Worm (Caenorhabditis elegans) whole organism, L4 larva: Measurements from ENCODE around the gene frpr-9.

Experiments used
- F26F4.8 ChIP-seq: fragments of 200-800 bp; sonication (Bioruptor generic); conservative IDR thresholded peaks from 2 replicates; pipeline ENCODE4 v1.3.6; 2022; ENCODE audit warnings: missing genetic modification characterization, missing compliant biosample characterization
- F37D6.2 ChIP-seq: sonication (generic microtip); optimal IDR thresholded peaks from 2 replicates; lab custom pipeline; 2016; ENCODE audit warnings: mild to moderate bottlenecking, missing genetic modification characterization, missing compliant biosample characterization
- Y105C5A.15 ChIP-seq: fragments of 200-800 bp; sonication (Bioruptor generic); IDR thresholded peaks from 2 replicates; pipeline ENCODE4 v1.3.6; 2022; ENCODE audit warnings: missing genetic modification characterization, missing compliant biosample characterization
- Y5F2A.4 ChIP-seq: fragments of 200-800 bp; sonication (Bioruptor generic); optimal IDR thresholded peaks from 2 replicates; lab custom pipeline; 2018; ENCODE audit warnings: mild to moderate bottlenecking, missing genetic modification characterization, missing compliant biosample characterization
- ZK337.2 ChIP-seq: fragments of 200-800 bp; sonication (Bioruptor generic); IDR thresholded peaks from 2 replicates; pipeline ENCODE4 v1.3.6; 2022; ENCODE audit warnings: missing genetic modification reagents, missing genetic modification characterization, missing compliant biosample characterization
- aha-1 ChIP-seq: fragments of 150-350 bp; peaks from one replicate; lab custom pipeline; 2014; ENCODE audit warnings: missing biosample characterization, missing genetic modification characterization
- ama-1 ChIP-seq: fragments of 150-350 bp; optimal IDR thresholded peaks from 2 replicates; lab custom pipeline; 2014; ENCODE audit warnings: inconsistent platforms, mixed read lengths
- arid-1 ChIP-seq: fragments of 200-800 bp; sonication (Bioruptor generic); conservative IDR thresholded peaks from 2 replicates; pipeline ENCODE4 v1.3.6; 2022; ENCODE audit warnings: missing genetic modification reagents, missing genetic modification characterization, missing compliant biosample characterization
- attf-4 ChIP-seq: sonication (generic microtip); optimal IDR thresholded peaks from 3 replicates; lab custom pipeline; 2017; ENCODE audit warnings: missing biosample characterization, missing genetic modification characterization
- ceh-20 ChIP-seq: fragments of 200-800 bp; sonication (Bioruptor generic); IDR thresholded peaks from 2 replicates; pipeline ENCODE4 v1.3.6; 2022; ENCODE audit warnings: missing genetic modification reagents, missing genetic modification characterization, missing compliant biosample characterization
- ceh-28 ChIP-seq: fragments of 150-350 bp; optimal IDR thresholded peaks from 2 replicates; lab custom pipeline; 2014; ENCODE audit warnings: missing biosample characterization, missing genetic modification reagents, missing genetic modification characterization
- ceh-44 ChIP-seq: fragments of 200-800 bp; sonication (Bioruptor generic); IDR thresholded peaks from 2 replicates; pipeline ENCODE4 v1.3.6; 2022; ENCODE audit warnings: missing genetic modification reagents, missing genetic modification characterization, missing compliant biosample characterization
- ceh-62 ChIP-seq: sonication (generic microtip); optimal IDR thresholded peaks from 2 replicates; lab custom pipeline; 2017; ENCODE audit warnings: missing biosample characterization, missing genetic modification characterization
- ces-1 ChIP-seq: fragments of 150-350 bp; sonication (generic microtip); optimal IDR thresholded peaks from 4 replicates; lab custom pipeline; 2014; ENCODE audit warnings: missing biosample characterization, missing genetic modification reagents, missing genetic modification characterization
- daf-16 ChIP-seq, 3 experiments: sonication (generic microtip); optimal IDR thresholded peaks; 2 replicates each; lab custom pipeline; 2016 to 2017; ENCODE audit warnings: missing genetic modification characterization in 3 of 3, missing genetic modification reagents in 3 of 3, mild to moderate bottlenecking in 2 of 3, missing compliant biosample characterization in 2 of 3, missing biosample characterization in 1 of 3, moderate library complexity in 1 of 3
- daf-19 ChIP-seq: fragments of 200-800 bp; sonication (Bioruptor generic); conservative IDR thresholded peaks from 2 replicates; pipeline ENCODE4 v1.3.6; 2022; ENCODE audit warnings: missing genetic modification characterization, missing compliant biosample characterization
- dmd-6 ChIP-seq: fragments of 200-800 bp; sonication (Bioruptor generic); IDR thresholded peaks from 2 replicates; pipeline ENCODE4 v1.3.6; 2022; ENCODE audit warnings: missing genetic modification reagents, missing genetic modification characterization, missing compliant biosample characterization
- dmd-9 ChIP-seq: fragments of 200-800 bp; sonication (Bioruptor generic); IDR thresholded peaks from 2 replicates; pipeline ENCODE4 v1.3.6; 2022; ENCODE audit warnings: missing genetic modification reagents, missing genetic modification characterization, missing compliant biosample characterization
- dpl-1 ChIP-seq: fragments of 150-350 bp; optimal IDR thresholded peaks from 2 replicates; lab custom pipeline; 2014; ENCODE audit warnings: missing biosample characterization, missing genetic modification reagents, missing genetic modification characterization
- dve-1 ChIP-seq: sonication (generic microtip); optimal IDR thresholded peaks from 2 replicates; lab custom pipeline; 2017; ENCODE audit warnings: antibody characterized with exemption, mild to moderate bottlenecking, missing genetic modification characterization, missing compliant biosample characterization; ENCODE audit not compliant: insufficient read depth
- egl-27 ChIP-seq: sonication (generic microtip); optimal IDR thresholded peaks from 3 replicates; lab custom pipeline; 2017; ENCODE audit warnings: missing biosample characterization, missing genetic modification reagents, missing genetic modification characterization
- fos-1 ChIP-seq: fragments of 150-350 bp; optimal IDR thresholded peaks from 2 replicates; lab custom pipeline; 2014; ENCODE audit warnings: missing biosample characterization, missing genetic modification characterization
- hif-1 ChIP-seq, 2 experiments: sonication (generic microtip); optimal IDR thresholded peaks; 2 replicates each; lab custom pipeline; 2016 to 2017; ENCODE audit warnings: missing compliant biosample characterization in 2 of 2, missing genetic modification characterization in 2 of 2, missing genetic modification reagents in 2 of 2, missing genotype in 2 of 2, mild to moderate bottlenecking in 1 of 2
- hlh-11 ChIP-seq: fragments of 200-800 bp; sonication (Bioruptor generic); optimal IDR thresholded peaks from 2 replicates; lab custom pipeline; 2018; ENCODE audit warnings: mild to moderate bottlenecking, missing genetic modification characterization, missing compliant biosample characterization
- hmg-1.1 ChIP-seq: fragments of 200-800 bp; sonication (Bioruptor generic); IDR thresholded peaks from 2 replicates; pipeline ENCODE4 v1.3.6; 2022; ENCODE audit warnings: missing genetic modification reagents, missing genetic modification characterization, missing compliant biosample characterization
- lin-13 ChIP-seq: fragments of 150-350 bp; optimal IDR thresholded peaks from 2 replicates; lab custom pipeline; 2014; ENCODE audit warnings: missing biosample characterization, missing genetic modification reagents, missing genetic modification characterization
- lin-38 ChIP-seq: fragments of 200-800 bp; sonication (Bioruptor generic); IDR thresholded peaks from 2 replicates; pipeline ENCODE4 v1.3.6; 2022; ENCODE audit warnings: missing genetic modification reagents, missing genetic modification characterization, missing compliant biosample characterization
- lir-3 ChIP-seq: sonication (generic microtip); optimal IDR thresholded peaks from 2 replicates; lab custom pipeline; 2016; ENCODE audit warnings: mild to moderate bottlenecking, missing genetic modification characterization, missing compliant biosample characterization
- lsy-2 ChIP-seq, 2 experiments: fragments of 150-350 bp in 1 of 2; sonication (generic microtip) in 1 of 2; optimal IDR thresholded peaks; 2 replicates each; lab custom pipeline; 2014 to 2017; ENCODE audit warnings: missing biosample characterization in 2 of 2, missing genetic modification characterization in 2 of 2
- madf-9 ChIP-seq: fragments of 200-800 bp; sonication (Bioruptor generic); conservative IDR thresholded peaks from 2 replicates; pipeline ENCODE4 v1.3.6; 2022; ENCODE audit warnings: missing genetic modification reagents, missing genetic modification characterization, missing compliant biosample characterization
- mdl-1 ChIP-seq, 2 experiments: fragments of 150-350 bp in 1 of 2; sonication (generic microtip) in 1 of 2; optimal IDR thresholded peaks; 2 replicates each; lab custom pipeline; 2014 to 2017; ENCODE audit warnings: missing biosample characterization in 2 of 2, missing genetic modification characterization in 2 of 2
- mep-1 ChIP-seq: fragments of 150-350 bp; sonication (generic microtip); optimal IDR thresholded peaks from 3 replicates; lab custom pipeline; 2014; ENCODE audit warnings: missing biosample characterization, missing genetic modification characterization
- mes-2 ChIP-seq: sonication (generic microtip); optimal IDR thresholded peaks from 2 replicates; lab custom pipeline; 2016; ENCODE audit warnings: missing genotype, mild to moderate bottlenecking, missing genetic modification characterization, missing compliant biosample characterization; ENCODE audit not compliant: poor library complexity, severe bottlenecking
- mxl-3 ChIP-seq: fragments of 200-800 bp; sonication (Bioruptor generic); optimal IDR thresholded peaks from 2 replicates; lab custom pipeline; 2018; ENCODE audit warnings: mild to moderate bottlenecking, missing genetic modification characterization, missing compliant biosample characterization
- nhr-11 ChIP-seq: fragments of 150-350 bp; optimal IDR thresholded peaks from 2 replicates; lab custom pipeline; 2014; ENCODE audit warnings: missing biosample characterization, missing genetic modification characterization
- nhr-237 ChIP-seq: sonication (generic microtip); optimal IDR thresholded peaks from 2 replicates; lab custom pipeline; 2017; ENCODE audit warnings: missing biosample characterization, missing genetic modification characterization
- nhr-42 ChIP-seq: fragments of 200-800 bp; sonication (Bioruptor generic); IDR thresholded peaks from 2 replicates; pipeline ENCODE4 v1.3.6; 2022; ENCODE audit warnings: missing genetic modification characterization, missing compliant biosample characterization
- nhr-48 ChIP-seq: sonication (generic microtip); optimal IDR thresholded peaks from 2 replicates; lab custom pipeline; 2016; ENCODE audit warnings: mild to moderate bottlenecking, missing genetic modification characterization, missing compliant biosample characterization
- pqm-1 ChIP-seq: sonication (generic microtip); optimal IDR thresholded peaks from 2 replicates; lab custom pipeline; 2017; ENCODE audit warnings: missing biosample characterization, missing genetic modification characterization
- rbr-2 ChIP-seq: sonication (generic microtip); optimal IDR thresholded peaks from 2 replicates; lab custom pipeline; 2016; ENCODE audit warnings: missing genotype, missing genetic modification characterization, missing compliant biosample characterization
- skn-1 ChIP-seq: fragments of 150-350 bp; optimal IDR thresholded peaks from 2 replicates; lab custom pipeline; 2014; ENCODE audit warnings: missing biosample characterization, missing genetic modification characterization
- snpc-1.2 ChIP-seq: fragments of 200-800 bp; sonication (Bioruptor generic); IDR thresholded peaks from 2 replicates; pipeline ENCODE4 v1.3.6; 2022; ENCODE audit warnings: missing genetic modification reagents, missing genetic modification characterization, missing compliant biosample characterization
- snpc-4 ChIP-seq: fragments of 150-350 bp; optimal IDR thresholded peaks from 2 replicates; lab custom pipeline; 2014; ENCODE audit warnings: missing biosample characterization, missing genetic modification characterization
- spr-1 ChIP-seq: sonication (generic microtip); optimal IDR thresholded peaks from 2 replicates; lab custom pipeline; 2016; ENCODE audit warnings: mild to moderate bottlenecking, missing genetic modification characterization, missing compliant biosample characterization
- spr-3 ChIP-seq: fragments of 200-800 bp; sonication (Bioruptor generic); optimal IDR thresholded peaks from 2 replicates; lab custom pipeline; 2018; ENCODE audit warnings: mild to moderate bottlenecking, missing genetic modification characterization, missing compliant biosample characterization
- tra-1 ChIP-seq: fragments of 200-800 bp; sonication (Bioruptor generic); IDR thresholded peaks from 2 replicates; pipeline ENCODE4 v1.3.6; 2022; ENCODE audit warnings: missing genetic modification reagents, missing genetic modification characterization, missing compliant biosample characterization
- unc-39 ChIP-seq: sonication (generic microtip); optimal IDR thresholded peaks from 2 replicates; lab custom pipeline; 2017; ENCODE audit warnings: missing biosample characterization, missing genetic modification characterization
- ztf-11 ChIP-seq: fragments of 150-350 bp; optimal IDR thresholded peaks from 2 replicates; lab custom pipeline; 2014; ENCODE audit warnings: missing biosample characterization, missing genetic modification characterization
- ztf-7 ChIP-seq: fragments of 150-350 bp; optimal IDR thresholded peaks from 2 replicates; lab custom pipeline; 2014; ENCODE audit warnings: missing biosample characterization, missing genetic modification characterization

The frpr-9 gene

ce11 chrV:10961448-10961870 is 30.4 kb upstream of the frpr-9 start (continued):
- TF ChIP-seq Y105C5A.15 (GFP tag; lab: Robert Waterston, UW) = no peak
- peak; percentile 65 for TF ChIP-seq rbr-2 (tag; lab: Kevin White, UChicago)
- TF ChIP-seq ztf-11 (tag; lab: Kevin White, UChicago) = no peak
- TF ChIP-seq mes-2 (tag; lab: Kevin White, UChicago) = peak; percentile 7
- 0 out of 2 replicates have a peak, but pooled peaks have one; percentile 19 for TF ChIP-seq arid-1 (GFP tag; lab: Robert Waterston, UW)
- no peak for TF ChIP-seq attf-4 (tag; lab: Kevin White, UChicago)
- TF ChIP-seq hmg-1.1 (GFP tag; lab: Robert Waterston, UW) = peak; percentile 64; the same call in 1 of the 2 replicates
- peak; percentile 52 for TF ChIP-seq dve-1
- 0 out of 2 replicates have a peak, but pooled peaks have one; percentile 38 for TF ChIP-seq daf-19 (GFP tag; lab: Robert Waterston, UW)
- peak; percentile 35 for TF ChIP-seq lin-13 (GFP tag; lab: Kevin White, UChicago)
- TF ChIP-seq spr-1 (tag; lab: Kevin White, UChicago) = no peak
- TF ChIP-seq spr-3 (GFP tag; lab: Kevin White, UChicago) = no peak
- TF ChIP-seq mxl-3 (GFP tag; lab: Kevin White, UChicago) = peak; percentile 29
- no peak for TF ChIP-seq ceh-44 (GFP tag; lab: Robert Waterston, UW)
- TF ChIP-seq mep-1 (tag; lab: Kevin White, UChicago) = peak; percentile 60
- peak; percentile 24 to 57 for TF ChIP-seq lsy-2 (tag; optimal IDR thresholded peaks at IDR 0.05; lab: Kevin White, UChicago)
- TF ChIP-seq daf-16 (GFP tag; optimal IDR thresholded peaks at IDR 0.05; lab: Kevin White, UChicago) = peak in 1 of 2 experiments; percentile 87
- peak; percentile 53 for TF ChIP-seq daf-16 (tag; optimal IDR thresholded peaks at IDR 0.05; lab: Kevin White, UChicago)
- no peak for TF ChIP-seq ceh-62 (tag; lab: Kevin White, UChicago)
- TF ChIP-seq F37D6.2 = peak; percentile 60
- TF ChIP-seq snpc-1.2 (GFP tag; lab: Robert Waterston, UW) = no peak
- TF ChIP-seq dpl-1 = peak; percentile 6
- no peak for TF ChIP-seq Y5F2A.4 (GFP tag; lab: Kevin White, UChicago)
- TF ChIP-seq ces-1 (GFP tag; lab: Kevin White, UChicago) = peak; percentile 68
- TF ChIP-seq pqm-1 = no peak
- TF ChIP-seq skn-1 (tag; lab: Kevin White, UChicago) = no peak
- TF ChIP-seq dmd-6 (GFP tag; lab: Robert Waterston, UW) = peak; percentile 58
- peak; percentile 6 for TF ChIP-seq ama-1 (lab: Kevin White, UChicago)
- TF ChIP-seq nhr-48 (tag; lab: Kevin White, UChicago) = peak; percentile 40
- peak; percentile 86 for TF ChIP-seq nhr-11 (tag; lab: Kevin White, UChicago)
- peak; percentile 84 for TF ChIP-seq hlh-11 (tag; lab: Kevin White, UChicago)

ce11 chrV:10965501-10965900 is 26.4 kb upstream of the frpr-9 start, which contains the start of the genes ctf-4 and eef-1G:
Gene ctf-4 (minus strand): TSS chrV:10965539.
Gene eef-1G (plus strand): TSS chrV:10965719.
- TF ChIP-seq rbr-2 (tag; lab: Kevin White, UChicago) = peak; percentile 95
- peak; percentile 85; the same call in 1 of the 2 replicates for TF ChIP-seq tra-1 (GFP tag; lab: Robert Waterston, UW)
- no peak for TF ChIP-seq F26F4.8
- peak; percentile 32 for TF ChIP-seq snpc-4 (tag; lab: Kevin White, UChicago)
- peak; percentile 71; the same call in 1 of the 2 replicates for TF ChIP-seq snpc-1.2 (GFP tag; lab: Robert Waterston, UW)
- TF ChIP-seq fos-1 (tag; lab: Kevin White, UChicago) = peak; percentile 40
- TF ChIP-seq skn-1 (tag; lab: Kevin White, UChicago) = no peak
- no peak for TF ChIP-seq ztf-7 (tag; lab: Kevin White, UChicago)
- peak; percentile 99 for TF ChIP-seq aha-1
- TF ChIP-seq unc-39 (tag; lab: Kevin White, UChicago) = no peak
- peak; percentile 64 to 89 for TF ChIP-seq daf-16 (GFP tag; optimal IDR thresholded peaks at IDR 0.05; lab: Kevin White, UChicago)
- peak; percentile 86 for TF ChIP-seq daf-16 (tag; optimal IDR thresholded peaks at IDR 0.05; lab: Kevin White, UChicago)
- TF ChIP-seq nhr-42 (GFP tag; lab: Robert Waterston, UW) = peak; percentile 87; the same call in 1 of the 2 replicates
- peak; percentile 94 for TF ChIP-seq ceh-20 (GFP tag; lab: Robert Waterston, UW)
- peak; percentile 6 for TF ChIP-seq lir-3
- no peak for TF ChIP-seq ZK337.2 (GFP tag; lab: Robert Waterston, UW)
- TF ChIP-seq egl-27 (tag; lab: Kevin White, UChicago) = peak; percentile 64
- peak; percentile 74 for TF ChIP-seq dmd-9 (GFP tag; lab: Robert Waterston, UW)
- TF ChIP-seq ceh-28 = no peak
- peak; percentile 94 for TF ChIP-seq hmg-1.1 (GFP tag; lab: Robert Waterston, UW)
- peak; percentile 62 to 84 for TF ChIP-seq hif-1 (tag; optimal IDR thresholded peaks at IDR 0.05; lab: Kevin White, UChicago)
- TF ChIP-seq mdl-1 (tag; optimal IDR thresholded peaks at IDR 0.05; lab: Kevin White, UChicago) = peak in 1 of 2 experiments; percentile 76
- TF ChIP-seq nhr-237 = peak; percentile 12
- peak; percentile 99 for TF ChIP-seq lin-38 (GFP tag; lab: Robert Waterston, UW)
- peak; percentile 87; the same call in 1 of the 2 replicates for TF ChIP-seq madf-9 (GFP tag; lab: Robert Waterston, UW)
- TF ChIP-seq spr-1 (tag; lab: Kevin White, UChicago) = peak; percentile 88
